Fruit fly (Drosophila melanogaster) whole organism, embryonic: Measurements from ENCODE around the gene CG3408.

Experiments
- Antp ChIP-seq: fragments of 200-800 bp; sonication (Bioruptor generic); optimal IDR thresholded peaks from 3 replicates; lab custom pipeline; 2016; ENCODE audit warnings: missing biosample characterization, missing genetic modification characterization
- Asciz ChIP-seq: fragments of 200-800 bp; sonication (Bioruptor generic); optimal IDR thresholded peaks from 2 replicates; lab custom pipeline; 2017; ENCODE audit warnings: missing biosample characterization, mild to moderate bottlenecking, missing genetic modification characterization, missing genetic modification reagents
- Blimp-1 ChIP-seq: fragments of 200-800 bp; sonication (Bioruptor generic); optimal IDR thresholded peaks from 3 replicates; lab custom pipeline; 2018; ENCODE audit warnings: missing biosample characterization, missing genetic modification characterization, mild to moderate bottlenecking, moderate library complexity, missing genetic modification reagents
- CG10267 ChIP-seq: fragments of 200-800 bp; sonication (Bioruptor generic); optimal IDR thresholded peaks from 2 replicates; lab custom pipeline; 2018; ENCODE audit warnings: missing biosample characterization, mild to moderate bottlenecking, missing genetic modification characterization, moderate library complexity
- CG10979 ChIP-seq: fragments of 200-800 bp; sonication (Bioruptor generic); optimal IDR thresholded peaks from 2 replicates; lab custom pipeline; 2018; ENCODE audit warnings: missing biosample characterization, mild to moderate bottlenecking, missing genetic modification characterization, moderate library complexity
- CG11504 ChIP-seq: fragments of 200-800 bp; sonication (Bioruptor generic); optimal IDR thresholded peaks from 3 replicates; lab custom pipeline; 2019; ENCODE audit warnings: missing biosample characterization, mild to moderate bottlenecking, missing genetic modification characterization, moderate library complexity
- CG12299 ChIP-seq: fragments of 200-800 bp; sonication (Bioruptor generic); optimal IDR thresholded peaks from 2 replicates; lab custom pipeline; 2018; ENCODE audit warnings: missing biosample characterization, mild to moderate bottlenecking, missing genetic modification characterization
- CG12659 ChIP-seq: fragments of 200-800 bp; sonication (Bioruptor generic); optimal IDR thresholded peaks from 3 replicates; lab custom pipeline; 2017; ENCODE audit warnings: mild to moderate bottlenecking, missing biosample characterization, missing genetic modification reagents, missing genetic modification characterization
- CG13123 ChIP-seq: fragments of 200-800 bp; sonication (Bioruptor generic); optimal IDR thresholded peaks from 2 replicates; lab custom pipeline; 2016; ENCODE audit warnings: missing biosample characterization, missing genetic modification characterization
- CG14014 ChIP-seq: fragments of 200-800 bp; sonication (Bioruptor generic); IDR thresholded peaks from 2 replicates; pipeline ENCODE4 v1.3.6; 2022; ENCODE audit warnings: missing biosample characterization, missing genetic modification characterization
- CG14710 ChIP-seq: fragments of 200-800 bp; sonication (Bioruptor generic); optimal IDR thresholded peaks from 3 replicates; lab custom pipeline; 2019; ENCODE audit warnings: missing biosample characterization, mild to moderate bottlenecking, missing genetic modification characterization, moderate library complexity
- CG2678 ChIP-seq: fragments of 200-800 bp; sonication (Bioruptor generic); optimal IDR thresholded peaks from 3 replicates; lab custom pipeline; 2019; ENCODE audit warnings: missing biosample characterization, mild to moderate bottlenecking, missing genetic modification characterization, moderate library complexity
- CG31365 ChIP-seq: fragments of 200-800 bp; sonication (Bioruptor generic); optimal IDR thresholded peaks from 2 replicates; lab custom pipeline; 2018; ENCODE audit warnings: missing biosample characterization, mild to moderate bottlenecking, missing genetic modification characterization
- CG34376 ChIP-seq: fragments of 200-800 bp; sonication (Bioruptor generic); optimal IDR thresholded peaks from 2 replicates; lab custom pipeline; 2018; ENCODE audit warnings: missing biosample characterization, mild to moderate bottlenecking, missing genetic modification characterization
- CG4854 ChIP-seq: fragments of 200-800 bp; sonication (Bioruptor generic); optimal IDR thresholded peaks from 2 replicates; lab custom pipeline; 2016; ENCODE audit warnings: missing biosample characterization, missing genetic modification characterization, inconsistent platforms
- CG7786 ChIP-seq: fragments of 200-800 bp; sonication (Bioruptor generic); optimal IDR thresholded peaks from 2 replicates; lab custom pipeline; 2016; ENCODE audit warnings: missing biosample characterization, missing genetic modification characterization
- Eip74EF ChIP-seq, 2 experiments: fragments of 200-800 bp in 1 of 2; fragments of >200 bp in 1 of 2; sonication (Bioruptor generic) in 1 of 2; optimal IDR thresholded peaks; 2 replicates each; lab custom pipeline; 2017 to 2019; ENCODE audit warnings: missing biosample characterization in 2 of 2, missing genetic modification characterization in 2 of 2, mild to moderate bottlenecking in 1 of 2, moderate library complexity in 1 of 2
- H15 ChIP-seq: fragments of 200-800 bp; sonication (Bioruptor generic); IDR thresholded peaks from 3 replicates; pipeline ENCODE4 v1.3.6; 2022; ENCODE audit warnings: missing biosample characterization, missing genetic modification characterization
- Hr3 ChIP-seq: fragments of 200-800 bp; sonication (Bioruptor generic); optimal IDR thresholded peaks from 3 replicates; lab custom pipeline; 2016; ENCODE audit warnings: missing biosample characterization, missing genetic modification characterization
- Hr51 ChIP-seq, 2 experiments: fragments of 200-800 bp; sonication (Bioruptor generic); optimal IDR thresholded peaks; 2 replicates in 1 of 2; 3 replicates in 1 of 2; lab custom pipeline; 2016 to 2018; ENCODE audit warnings: missing biosample characterization in 2 of 2, missing genetic modification characterization in 2 of 2, mild to moderate bottlenecking in 1 of 2, moderate library complexity in 1 of 2
- Jarid2 ChIP-seq: fragments of 200-800 bp; sonication (Bioruptor generic); optimal IDR thresholded peaks from 3 replicates; lab custom pipeline; 2017; ENCODE audit warnings: mild to moderate bottlenecking, missing biosample characterization, missing genetic modification reagents, missing genetic modification characterization
- MBD-R2 ChIP-seq: fragments of 200-800 bp; sonication (Bioruptor generic); IDR thresholded peaks from 2 replicates; pipeline ENCODE4 v1.3.6; 2022; ENCODE audit warnings: missing biosample characterization, missing genetic modification characterization
- MESR4 ChIP-seq: fragments of 200-800 bp; sonication (Bioruptor generic); optimal IDR thresholded peaks from 2 replicates; lab custom pipeline; 2018; ENCODE audit warnings: missing biosample characterization, mild to moderate bottlenecking, missing genetic modification characterization, moderate library complexity
- Meics ChIP-seq: fragments of 200-800 bp; sonication (Bioruptor generic); optimal IDR thresholded peaks from 2 replicates; lab custom pipeline; 2017; ENCODE audit warnings: missing biosample characterization, mild to moderate bottlenecking, missing genetic modification characterization
- NFAT ChIP-seq: fragments of 200-800 bp; sonication (Bioruptor generic); IDR thresholded peaks from 2 replicates; pipeline ENCODE4 v1.3.6; 2022; ENCODE audit warnings: missing biosample characterization, missing genetic modification characterization
- Neu2 ChIP-seq: fragments of 200-800 bp; sonication (Bioruptor generic); optimal IDR thresholded peaks from 3 replicates; lab custom pipeline; 2016; ENCODE audit warnings: missing biosample characterization, missing genetic modification characterization, borderline replicate concordance
- Ptx1 ChIP-seq: fragments of 200-800 bp; sonication (Bioruptor generic); IDR thresholded peaks from 2 replicates; pipeline ENCODE4 v1.3.6; 2022; ENCODE audit warnings: missing biosample characterization, missing genetic modification characterization
- Rfx ChIP-seq: fragments of 200-800 bp; sonication (Bioruptor generic); IDR thresholded peaks from 2 replicates; pipeline ENCODE4 v1.3.6; 2022; ENCODE audit warnings: missing biosample characterization, missing genetic modification characterization
- Sox100B ChIP-seq: fragments of 200-800 bp; sonication (Bioruptor generic); optimal IDR thresholded peaks from 3 replicates; lab custom pipeline; 2018; ENCODE audit warnings: missing biosample characterization, mild to moderate bottlenecking, missing genetic modification characterization
- Ssrp ChIP-seq: fragments of 200-800 bp; sonication (Bioruptor generic); optimal IDR thresholded peaks from 2 replicates; lab custom pipeline; 2018; ENCODE audit warnings: missing biosample characterization, mild to moderate bottlenecking, missing genetic modification characterization, moderate library complexity
- Xbp1 ChIP-seq: fragments of 200-800 bp; sonication (Bioruptor generic); optimal IDR thresholded peaks from 3 replicates; lab custom pipeline; 2016; ENCODE audit warnings: missing biosample characterization, mild to moderate bottlenecking, missing genetic modification characterization
- ac ChIP-seq: fragments of 200-800 bp; sonication (Bioruptor generic); optimal IDR thresholded peaks from 3 replicates; lab custom pipeline; 2017; ENCODE audit warnings: missing biosample characterization, mild to moderate bottlenecking, missing genetic modification characterization
- bowl ChIP-seq: fragments of 200-800 bp; sonication (Bioruptor generic); IDR thresholded peaks from 2 replicates; pipeline ENCODE4 v1.3.6; 2022; ENCODE audit warnings: missing biosample characterization, missing genetic modification characterization
- btn ChIP-seq: fragments of 200-800 bp; sonication (Bioruptor generic); optimal IDR thresholded peaks from 2 replicates; lab custom pipeline; 2016; ENCODE audit warnings: missing biosample characterization, missing genetic modification characterization
- chif ChIP-seq, 2 experiments: fragments of 200-800 bp; sonication (Bioruptor generic); optimal IDR thresholded peaks; 3 replicates each; lab custom pipeline; 2016; ENCODE audit warnings: missing biosample characterization in 2 of 2, missing genetic modification characterization in 2 of 2
- dati ChIP-seq: fragments of 200-800 bp; sonication (Bioruptor generic); IDR thresholded peaks from 2 replicates; pipeline ENCODE4 v1.3.6; 2022; ENCODE audit warnings: missing biosample characterization, missing genetic modification characterization
- dmrt99B ChIP-seq: fragments of 200-800 bp; sonication (Bioruptor generic); optimal IDR thresholded peaks from 2 replicates; lab custom pipeline; 2018; ENCODE audit warnings: missing biosample characterization, mild to moderate bottlenecking, missing genetic modification characterization, moderate library complexity
- en ChIP-seq: fragments of 200-800 bp; sonication (Bioruptor generic); optimal IDR thresholded peaks from 2 replicates; lab custom pipeline; 2016; ENCODE audit warnings: missing biosample characterization, missing genetic modification characterization
- fru ChIP-seq: fragments of >200 bp; optimal IDR thresholded peaks from 2 replicates; lab custom pipeline; 2017
- gfzf ChIP-seq: fragments of 200-800 bp; sonication (Bioruptor generic); optimal IDR thresholded peaks from 2 replicates; lab custom pipeline; 2016; ENCODE audit warnings: missing biosample characterization, mild to moderate bottlenecking, missing genetic modification characterization, moderate library complexity
- lmd ChIP-seq: fragments of 200-800 bp; sonication (Bioruptor generic); IDR thresholded peaks from 2 replicates; pipeline ENCODE4 v1.3.6; 2022; ENCODE audit warnings: missing biosample characterization, missing genetic modification characterization
- pho ChIP-seq: fragments of 200-800 bp; sonication (Bioruptor generic); optimal IDR thresholded peaks from 2 replicates; lab custom pipeline; 2016; ENCODE audit warnings: missing biosample characterization, missing genetic modification characterization
- prd ChIP-seq, 3 experiments: fragments of >200 bp in 2 of 3; fragments of 200-800 bp in 1 of 3; sonication (Bioruptor generic) in 1 of 3; optimal IDR thresholded peaks in 2 of 3; IDR thresholded peaks in 1 of 3; 2 replicates in 2 of 3; 3 replicates in 1 of 3; pipeline versions ENCODE4 v1.3.6 to Lab custom; 2017 to 2022; ENCODE audit warnings: missing biosample characterization in 1 of 3, missing genetic modification characterization in 1 of 3
- scrt ChIP-seq: fragments of 200-800 bp; sonication (Bioruptor generic); optimal IDR thresholded peaks from 2 replicates; lab custom pipeline; 2018; ENCODE audit warnings: missing biosample characterization, mild to moderate bottlenecking, missing genetic modification characterization, moderate library complexity
- shn ChIP-seq: fragments of 200-800 bp; sonication (Bioruptor generic); optimal IDR thresholded peaks from 3 replicates; lab custom pipeline; 2016; ENCODE audit warnings: missing biosample characterization, missing genetic modification characterization
- slbo ChIP-seq: fragments of 200-800 bp; sonication (Bioruptor generic); IDR thresholded peaks from 2 replicates; pipeline ENCODE4 v1.3.6; 2022; ENCODE audit warnings: missing biosample characterization, missing genetic modification characterization
- stc ChIP-seq: fragments of 200-800 bp; sonication (Bioruptor generic); IDR thresholded peaks from 2 replicates; pipeline ENCODE4 v1.3.6; 2022; ENCODE audit warnings: missing biosample characterization, missing genetic modification characterization
- tin ChIP-seq: fragments of 200-800 bp; sonication (Bioruptor generic); optimal IDR thresholded peaks from 3 replicates; lab custom pipeline; 2016; ENCODE audit warnings: missing biosample characterization, missing genetic modification characterization
- tx ChIP-seq: fragments of 200-800 bp; sonication (Bioruptor generic); optimal IDR thresholded peaks from 2 replicates; lab custom pipeline; 2016; ENCODE audit warnings: missing biosample characterization, missing genetic modification characterization

CG3408 gene

DNA sequence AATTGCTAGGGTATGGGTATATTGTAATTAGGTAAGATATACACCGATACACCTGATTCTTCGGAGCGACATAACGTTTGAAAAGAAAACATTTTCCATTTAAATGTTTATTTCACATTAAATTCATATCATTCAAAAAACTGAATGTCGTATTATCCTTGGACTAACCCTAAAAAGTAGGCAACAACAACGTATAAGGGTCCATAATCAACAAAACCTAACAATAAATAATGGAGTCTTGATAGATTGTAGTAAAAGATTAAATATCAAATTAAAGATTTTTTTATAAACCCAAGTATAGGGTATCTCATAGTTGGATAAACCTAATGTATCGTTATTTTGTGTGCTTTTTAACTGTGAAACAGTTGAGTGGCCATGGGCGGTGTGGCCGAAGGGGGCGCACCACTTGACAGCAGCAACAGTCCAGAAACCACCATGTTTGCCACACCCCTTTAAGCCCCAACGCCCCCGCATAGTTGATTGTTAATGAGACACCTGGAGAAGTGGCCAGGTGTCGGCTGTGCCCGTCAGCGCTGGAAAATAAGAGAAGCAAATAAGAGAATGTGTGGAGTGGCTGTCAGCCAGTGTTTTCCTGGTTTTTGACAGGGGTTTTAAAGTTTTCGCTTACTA lies 41.0 kb downstream of the CG3408 start:
- TF ChIP-seq tin (GFP tag; lab: Kevin White, UChicago): no peak
- TF ChIP-seq gfzf: no peak
- TF ChIP-seq en (GFP tag; lab: Kevin White, UChicago): no peak
- TF ChIP-seq CG31365 (tag; lab: Kevin White, UChicago): no peak
- peak; percentile 26 for TF ChIP-seq Xbp1 (GFP tag; lab: Kevin White, UChicago)
- TF ChIP-seq Jarid2 (GFP tag; lab: Kevin White, UChicago): peak; percentile 11
- TF ChIP-seq CG2678 (tag; lab: Kevin White, UChicago): peak; percentile 73
- no peak for TF ChIP-seq CG14014 (GFP tag; lab: Robert Waterston, UW)
- peak; percentile 34 for TF ChIP-seq Ssrp
- TF ChIP-seq Blimp-1 (GFP tag; lab: Kevin White, UChicago): peak; percentile 26
- TF ChIP-seq CG14710 (tag; lab: Kevin White, UChicago): no peak
- TF ChIP-seq pho: no peak
- TF ChIP-seq MESR4: no peak
- no peak for TF ChIP-seq Rfx
- no peak for TF ChIP-seq MBD-R2 (GFP tag; lab: Robert Waterston, UW)
- no peak for TF ChIP-seq Antp (GFP tag; lab: Kevin White, UChicago)
- TF ChIP-seq fru (lab: Kevin White, UChicago): no peak
- TF ChIP-seq CG12299: no peak
- TF ChIP-seq dati (GFP tag; lab: Robert Waterston, UW): no peak
- no peak; the same call in 1 of the 2 replicates for TF ChIP-seq Ptx1
- peak in 1 of 2 experiments; percentile 9 for TF ChIP-seq chif (GFP tag; optimal IDR thresholded peaks at IDR 0.05; lab: Kevin White, UChicago)
- no peak for TF ChIP-seq CG13123 (GFP tag; lab: Kevin White, UChicago)
- TF ChIP-seq CG11504 (tag; lab: Kevin White, UChicago): peak; percentile 66
- TF ChIP-seq Eip74EF (GFP tag; optimal IDR thresholded peaks at IDR 0.05; lab: Kevin White, UChicago): peak in 1 of 2 experiments; percentile 17
- TF ChIP-seq ac (GFP tag; lab: Kevin White, UChicago): no peak
- TF ChIP-seq Asciz (GFP tag; lab: Kevin White, UChicago): no peak
- peak; percentile 42 for TF ChIP-seq CG10979 (tag; lab: Kevin White, UChicago)
- TF ChIP-seq H15 (GFP tag; lab: Robert Waterston, UW): no peak
- TF ChIP-seq Meics (GFP tag; lab: Kevin White, UChicago): peak; percentile 62
- no peak for TF ChIP-seq CG4854 (GFP tag; lab: Kevin White, UChicago)
- TF ChIP-seq Hr51 (GFP tag; optimal IDR thresholded peaks at IDR 0.05; lab: Kevin White, UChicago): peak in 1 of 2 experiments; percentile 24
- TF ChIP-seq CG10267: peak; percentile 23
- 0 out of 2 replicates have a peak, but pooled peaks have one; percentile 26 for TF ChIP-seq lmd (GFP tag; lab: Robert Waterston, UW)
- no peak for TF ChIP-seq Neu2 (GFP tag; lab: Kevin White, UChicago)
- no peak for TF ChIP-seq stc (GFP tag; lab: Robert Waterston, UW)
- TF ChIP-seq NFAT (GFP tag; lab: Robert Waterston, UW): no peak
- peak; percentile 15 for TF ChIP-seq shn (GFP tag; lab: Kevin White, UChicago)
- TF ChIP-seq tx (GFP tag; lab: Kevin White, UChicago): no peak
- no peak for TF ChIP-seq btn
- no peak for TF ChIP-seq bowl (GFP tag; lab: Robert Waterston, UW)
- no peak for TF ChIP-seq CG34376 (GFP tag; lab: Kevin White, UChicago)
- no peak for TF ChIP-seq prd (optimal IDR thresholded peaks at IDR 0.05; lab: Kevin White, UChicago)
- TF ChIP-seq prd (GFP tag; IDR thresholded peaks at IDR 0.05; lab: Robert Waterston, UW): no peak
- peak; percentile 1 for TF ChIP-seq Hr3 (GFP tag; lab: Kevin White, UChicago)
- TF ChIP-seq Sox100B (GFP tag; lab: Kevin White, UChicago): peak; percentile 64
- peak; percentile 11 for TF ChIP-seq scrt
- TF ChIP-seq CG12659 (GFP tag; lab: Kevin White, UChicago): peak; percentile 17
- TF ChIP-seq slbo (GFP tag; lab: Robert Waterston, UW): peak; percentile 35
- TF ChIP-seq dmrt99B: peak; percentile 55
- peak; percentile 13 for TF ChIP-seq CG7786 (GFP tag; lab: Kevin White, UChicago)
